Fruit fly (Drosophila melanogaster) whole organism, embryonic: ENCODE results near the gene CG15539.
A peak's percentile ranks its signal among the peaks of the same experiment; 100 is the strongest.

ENCODE experiments used
- ATbp ChIP-seq: fragments of 200-800 bp; sonication (Bioruptor generic); optimal IDR thresholded peaks from 2 replicates; lab custom pipeline; 2017; ENCODE audit warnings: missing biosample characterization, mild to moderate bottlenecking, missing genetic modification characterization, missing genetic modification reagents
- Antp ChIP-seq: fragments of 200-800 bp; sonication (Bioruptor generic); optimal IDR thresholded peaks from 3 replicates; lab custom pipeline; 2016; ENCODE audit warnings: missing biosample characterization, missing genetic modification characterization
- Atf3 ChIP-seq: fragments of 200-800 bp; sonication (Bioruptor generic); optimal IDR thresholded peaks from 3 replicates; lab custom pipeline; 2016; ENCODE audit warnings: missing biosample characterization, missing genetic modification characterization
- B-H2 ChIP-seq: fragments of 200-800 bp; sonication (Bioruptor generic); optimal IDR thresholded peaks from 2 replicates; lab custom pipeline; 2018; ENCODE audit warnings: missing biosample characterization, mild to moderate bottlenecking, missing genetic modification characterization
- CG10147 ChIP-seq: fragments of 200-800 bp; sonication (Bioruptor generic); optimal IDR thresholded peaks from 2 replicates; lab custom pipeline; 2019; ENCODE audit warnings: missing biosample characterization, mild to moderate bottlenecking, missing genetic modification characterization, moderate library complexity
- CG10366 ChIP-seq: fragments of 200-800 bp; sonication (Bioruptor generic); IDR thresholded peaks from 2 replicates; pipeline ENCODE4 v1.3.6; 2022; ENCODE audit warnings: missing biosample characterization, missing genetic modification characterization
- CG11560 ChIP-seq: fragments of 200-800 bp; sonication (Bioruptor generic); IDR thresholded peaks from 3 replicates; pipeline ENCODE4 v1.3.6; 2022; ENCODE audit warnings: missing biosample characterization, missing genetic modification characterization
- CG12769 ChIP-seq: fragments of 200-800 bp; sonication (Bioruptor generic); optimal IDR thresholded peaks from 2 replicates; lab custom pipeline; 2019; ENCODE audit warnings: missing biosample characterization, mild to moderate bottlenecking, missing genetic modification characterization, moderate library complexity
- CG16779 ChIP-seq: fragments of 200-800 bp; sonication (Bioruptor generic); IDR thresholded peaks from 2 replicates; pipeline ENCODE4 v1.3.6; 2022; ENCODE audit warnings: missing biosample characterization, missing genetic modification characterization
- CG18476 ChIP-seq: fragments of 200-800 bp; sonication (Bioruptor generic); optimal IDR thresholded peaks from 2 replicates; lab custom pipeline; 2016; ENCODE audit warnings: missing biosample characterization, mild to moderate bottlenecking, missing genetic modification characterization
- CG18619 ChIP-seq: fragments of 200-800 bp; sonication (Bioruptor generic); optimal IDR thresholded peaks from 3 replicates; lab custom pipeline; 2017; ENCODE audit warnings: missing biosample characterization, mild to moderate bottlenecking, missing genetic modification characterization
- CG31365 ChIP-seq: fragments of 200-800 bp; sonication (Bioruptor generic); optimal IDR thresholded peaks from 2 replicates; lab custom pipeline; 2018; ENCODE audit warnings: missing biosample characterization, mild to moderate bottlenecking, missing genetic modification characterization
- CG33213 ChIP-seq: fragments of 200-800 bp; sonication (Bioruptor generic); optimal IDR thresholded peaks from 3 replicates; lab custom pipeline; 2016; ENCODE audit warnings: missing biosample characterization, missing genetic modification characterization
- CG43689 ChIP-seq: fragments of 200-800 bp; sonication (Bioruptor generic); IDR thresholded peaks from 2 replicates; pipeline ENCODE4 v1.3.6; 2022; ENCODE audit warnings: missing biosample characterization, missing genetic modification characterization
- CG4707 ChIP-seq: fragments of 200-800 bp; sonication (Bioruptor generic); optimal IDR thresholded peaks from 2 replicates; lab custom pipeline; 2018; ENCODE audit warnings: missing biosample characterization, mild to moderate bottlenecking, missing genetic modification characterization, moderate library complexity
- CG4730 ChIP-seq: fragments of 200-800 bp; sonication (Bioruptor generic); IDR thresholded peaks from 2 replicates; pipeline ENCODE4 v1.3.6; 2022; ENCODE audit warnings: missing biosample characterization, missing genetic modification characterization
- CG6813 ChIP-seq: fragments of 200-800 bp; sonication (Bioruptor generic); optimal IDR thresholded peaks from 2 replicates; lab custom pipeline; 2017; ENCODE audit warnings: missing biosample characterization, missing genetic modification characterization, mild to moderate bottlenecking, moderate library complexity, missing genetic modification reagents
- CG7357 ChIP-seq: fragments of 200-800 bp; sonication (Bioruptor generic); IDR thresholded peaks from 3 replicates; pipeline ENCODE4 v1.3.6; 2022; ENCODE audit warnings: missing biosample characterization, missing genetic modification characterization
- CG8089 ChIP-seq: fragments of 200-800 bp; sonication (Bioruptor generic); optimal IDR thresholded peaks from 3 replicates; lab custom pipeline; 2016; ENCODE audit warnings: missing biosample characterization, missing genetic modification characterization
- CG9932 ChIP-seq: fragments of 200-800 bp; sonication (Bioruptor generic); IDR thresholded peaks from 2 replicates; pipeline ENCODE4 v1.3.6; 2022; ENCODE audit warnings: missing biosample characterization, missing genetic modification characterization
- CHES-1-like ChIP-seq: fragments of 200-800 bp; sonication (Bioruptor generic); optimal IDR thresholded peaks from 2 replicates; lab custom pipeline; 2016; ENCODE audit warnings: missing biosample characterization, missing genetic modification characterization
- Chrac-16 ChIP-seq: fragments of 200-800 bp; sonication (Bioruptor generic); optimal IDR thresholded peaks from 3 replicates; lab custom pipeline; 2016; ENCODE audit warnings: missing biosample characterization, missing genetic modification characterization
- Dbx ChIP-seq: fragments of 200-800 bp; sonication (Bioruptor generic); IDR thresholded peaks from 3 replicates; pipeline ENCODE4 v1.3.6; 2022; ENCODE audit warnings: missing biosample characterization, missing genetic modification characterization
- Dip3 ChIP-seq: fragments of 200-800 bp; sonication (Bioruptor generic); optimal IDR thresholded peaks from 3 replicates; lab custom pipeline; 2016; ENCODE audit warnings: missing biosample characterization, missing genetic modification characterization
- Doc2 ChIP-seq: fragments of 200-800 bp; sonication (Bioruptor generic); IDR thresholded peaks from 2 replicates; pipeline ENCODE4 v1.3.6; 2022; ENCODE audit warnings: missing biosample characterization, missing genetic modification characterization
- Ets65A ChIP-seq: fragments of 200-800 bp; sonication (Bioruptor generic); peaks from one replicate; lab custom pipeline; 2016; ENCODE audit warnings: missing biosample characterization, missing genetic modification characterization
- Gsc ChIP-seq: fragments of 200-800 bp; sonication (Bioruptor generic); IDR thresholded peaks from 2 replicates; pipeline ENCODE4 v1.3.6; 2022; ENCODE audit warnings: missing biosample characterization, missing genetic modification characterization
- HLH4C ChIP-seq: fragments of 200-800 bp; sonication (Bioruptor generic); IDR thresholded peaks from 3 replicates; pipeline ENCODE4 v1.3.6; 2022; ENCODE audit warnings: missing biosample characterization, missing genetic modification characterization; ENCODE audit not compliant: partially characterized antibody
- Opbp ChIP-seq: fragments of 200-800 bp; sonication (Bioruptor generic); IDR thresholded peaks from 3 replicates; pipeline ENCODE4 v1.3.6; 2022; ENCODE audit warnings: missing biosample characterization, missing genetic modification characterization; ENCODE audit not compliant: partially characterized antibody
- PHDP ChIP-seq: fragments of 200-800 bp; sonication (Bioruptor generic); optimal IDR thresholded peaks from 3 replicates; lab custom pipeline; 2018; ENCODE audit warnings: missing biosample characterization, mild to moderate bottlenecking, missing genetic modification characterization, moderate library complexity
- Sox102F ChIP-seq: fragments of 200-800 bp; sonication (Bioruptor generic); optimal IDR thresholded peaks from 2 replicates; lab custom pipeline; 2018; ENCODE audit warnings: missing biosample characterization, mild to moderate bottlenecking, missing genetic modification characterization, moderate library complexity
- Trl ChIP-seq, 3 experiments: fragments of >200 bp in 2 of 3; fragments of 200-800 bp in 1 of 3; sonication (Bioruptor generic) in 1 of 3; optimal IDR thresholded peaks; 2 replicates in 1 of 3; 3 replicates in 2 of 3; lab custom pipeline; 2016 to 2017; ENCODE audit warnings: missing biosample characterization in 1 of 3, missing genetic modification characterization in 1 of 3
- abd-A ChIP-seq: fragments of 200-800 bp; sonication (Bioruptor generic); optimal IDR thresholded peaks from 3 replicates; lab custom pipeline; 2019; ENCODE audit warnings: missing biosample characterization, mild to moderate bottlenecking, missing genetic modification characterization, moderate library complexity
- crp ChIP-seq, 2 experiments: fragments of 200-800 bp; sonication (Bioruptor generic); optimal IDR thresholded peaks; 2 replicates in 1 of 2; 3 replicates in 1 of 2; lab custom pipeline; 2017; ENCODE audit warnings: missing biosample characterization in 2 of 2, missing genetic modification characterization in 2 of 2, mild to moderate bottlenecking in 1 of 2, moderate library complexity in 1 of 2
- danr ChIP-seq: fragments of 200-800 bp; sonication (Bioruptor generic); IDR thresholded peaks from 2 replicates; pipeline ENCODE4 v1.3.6; 2022; ENCODE audit warnings: missing biosample characterization, missing genetic modification characterization
- dmrt99B ChIP-seq: fragments of 200-800 bp; sonication (Bioruptor generic); optimal IDR thresholded peaks from 2 replicates; lab custom pipeline; 2018; ENCODE audit warnings: missing biosample characterization, mild to moderate bottlenecking, missing genetic modification characterization, moderate library complexity
- dpn ChIP-seq, 2 experiments: fragments of 200-800 bp; sonication (Bioruptor generic); optimal IDR thresholded peaks; 3 replicates each; lab custom pipeline; 2016; ENCODE audit warnings: missing biosample characterization in 2 of 2, missing genetic modification characterization in 2 of 2
- fd3F ChIP-seq: fragments of 200-800 bp; sonication (Bioruptor generic); optimal IDR thresholded peaks from 2 replicates; lab custom pipeline; 2018; ENCODE audit warnings: missing biosample characterization, mild to moderate bottlenecking, missing genetic modification characterization, moderate library complexity
- fu2 ChIP-seq: fragments of 200-800 bp; sonication (Bioruptor generic); optimal IDR thresholded peaks from 2 replicates; lab custom pipeline; 2016; ENCODE audit warnings: missing biosample characterization, missing genetic modification characterization
- gfzf ChIP-seq: fragments of 200-800 bp; sonication (Bioruptor generic); optimal IDR thresholded peaks from 2 replicates; lab custom pipeline; 2016; ENCODE audit warnings: missing biosample characterization, mild to moderate bottlenecking, missing genetic modification characterization, moderate library complexity
- ham ChIP-seq: fragments of 200-800 bp; sonication (Bioruptor generic); IDR thresholded peaks from 2 replicates; pipeline ENCODE4 v1.3.6; 2022; ENCODE audit warnings: missing biosample characterization, missing genetic modification characterization
- insv ChIP-seq, 2 experiments: fragments of 200-800 bp; sonication (Bioruptor generic); optimal IDR thresholded peaks; 3 replicates each; lab custom pipeline; 2016 to 2018; ENCODE audit warnings: missing biosample characterization in 2 of 2, missing genetic modification characterization in 2 of 2
- kah ChIP-seq: fragments of 200-800 bp; sonication (Bioruptor generic); optimal IDR thresholded peaks from 2 replicates; lab custom pipeline; 2018; ENCODE audit warnings: missing biosample characterization, mild to moderate bottlenecking, missing genetic modification characterization
- pan ChIP-seq, 4 experiments: fragments of >200 bp in 3 of 4; fragments of 200-800 bp in 1 of 4; sonication (Bioruptor generic) in 1 of 4; optimal IDR thresholded peaks in 3 of 4; IDR thresholded peaks in 1 of 4; 2 replicates each; pipeline versions ENCODE4 v1.3.6 to Lab custom; 2017 to 2022; ENCODE audit warnings: missing biosample characterization in 2 of 4, missing genetic modification characterization in 2 of 4, mixed read lengths in 1 of 4
- pfk ChIP-seq: fragments of 200-800 bp; sonication (Bioruptor generic); optimal IDR thresholded peaks from 2 replicates; lab custom pipeline; 2018; ENCODE audit warnings: missing biosample characterization, mild to moderate bottlenecking, missing genetic modification characterization, moderate library complexity
- prd ChIP-seq, 3 experiments: fragments of >200 bp in 2 of 3; fragments of 200-800 bp in 1 of 3; sonication (Bioruptor generic) in 1 of 3; optimal IDR thresholded peaks in 2 of 3; IDR thresholded peaks in 1 of 3; 2 replicates in 2 of 3; 3 replicates in 1 of 3; pipeline versions ENCODE4 v1.3.6 to Lab custom; 2017 to 2022; ENCODE audit warnings: missing biosample characterization in 1 of 3, missing genetic modification characterization in 1 of 3
- ro ChIP-seq: fragments of 200-800 bp; sonication (Bioruptor generic); IDR thresholded peaks from 2 replicates; pipeline ENCODE4 v1.3.6; 2022; ENCODE audit warnings: missing biosample characterization, missing genetic modification characterization
- sima ChIP-seq: fragments of 200-800 bp; sonication (Bioruptor generic); optimal IDR thresholded peaks from 2 replicates; lab custom pipeline; 2016; ENCODE audit warnings: missing biosample characterization, missing genetic modification characterization
- stc ChIP-seq: fragments of 200-800 bp; sonication (Bioruptor generic); IDR thresholded peaks from 2 replicates; pipeline ENCODE4 v1.3.6; 2022; ENCODE audit warnings: missing biosample characterization, missing genetic modification characterization
- unc-4 ChIP-seq: fragments of 200-800 bp; sonication (Bioruptor generic); IDR thresholded peaks from 2 replicates; pipeline ENCODE4 v1.3.6; 2022; ENCODE audit warnings: missing biosample characterization, missing genetic modification characterization; ENCODE audit not compliant: partially characterized antibody

CG15539 gene

DNA sequence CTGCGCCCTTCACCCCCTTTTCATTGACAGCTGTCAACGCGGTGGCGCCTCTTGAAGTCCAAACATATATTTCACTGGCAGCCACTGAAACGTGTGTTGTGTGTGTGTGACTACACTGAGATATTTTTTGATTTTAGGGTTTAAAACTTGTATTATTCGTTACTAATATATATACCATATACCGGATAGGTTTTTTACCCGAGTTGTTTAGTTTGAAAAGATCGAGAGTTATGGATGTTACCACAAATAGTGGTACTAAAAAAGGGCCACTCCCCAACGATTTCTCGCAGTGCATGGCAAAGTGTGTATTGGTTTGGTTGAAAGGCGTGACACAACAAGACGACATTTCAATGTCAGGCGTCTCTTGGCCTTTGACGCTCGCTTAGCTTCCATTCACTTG lies 30.6 kb downstream of the CG15539 start (continued):
- peak; percentile 7 for TF ChIP-seq Antp (GFP tag; lab: Kevin White, UChicago)
- no peak for TF ChIP-seq Gsc (GFP tag; lab: Robert Waterston, UW)
- no peak for TF ChIP-seq Dbx (GFP tag; lab: Robert Waterston, UW)
- no peak for TF ChIP-seq sima (GFP tag; lab: Kevin White, UChicago)
- no peak for TF ChIP-seq ham (GFP tag; lab: Robert Waterston, UW)
- no peak for TF ChIP-seq abd-A (tag; lab: Kevin White, UChicago)
- no peak for TF ChIP-seq CG11560 (tag; lab: Robert Waterston, UW)
- TF ChIP-seq pfk = no peak
- no peak for TF ChIP-seq pan (optimal IDR thresholded peaks at IDR 0.05; lab: Kevin White, UChicago)
- no peak for TF ChIP-seq pan (GFP tag; optimal IDR thresholded peaks at IDR 0.05 in 1 of 2, IDR thresholded peaks at IDR 0.05 in 1 of 2)
- TF ChIP-seq fu2 (GFP tag; lab: Kevin White, UChicago) = no peak
- no peak for TF ChIP-seq prd (optimal IDR thresholded peaks at IDR 0.05; lab: Kevin White, UChicago)
- peak; percentile 40; the same call in 1 of the 3 replicates for TF ChIP-seq prd (GFP tag; IDR thresholded peaks at IDR 0.05; lab: Robert Waterston, UW)
- TF ChIP-seq stc (GFP tag; lab: Robert Waterston, UW) = no peak
- TF ChIP-seq insv (GFP tag; optimal IDR thresholded peaks at IDR 0.05; lab: Kevin White, UChicago) = no peak
- TF ChIP-seq CG8089 (GFP tag; lab: Kevin White, UChicago) = no peak
- no peak for TF ChIP-seq ATbp (GFP tag; lab: Kevin White, UChicago)
- no peak for TF ChIP-seq HLH4C
- TF ChIP-seq CG7357 (GFP tag; lab: Robert Waterston, UW) = no peak
- TF ChIP-seq B-H2 = no peak
- TF ChIP-seq CG4707 (GFP tag; lab: Kevin White, UChicago) = no peak
- no peak for TF ChIP-seq gfzf (GFP tag; lab: Kevin White, UChicago)
- TF ChIP-seq Ets65A = peak; percentile 42
- TF ChIP-seq CHES-1-like (GFP tag; lab: Kevin White, UChicago) = no peak
- TF ChIP-seq Atf3 (GFP tag; lab: Kevin White, UChicago) = no peak
- TF ChIP-seq kah = no peak
- no peak for TF ChIP-seq CG12769 (tag; lab: Kevin White, UChicago)
- TF ChIP-seq dmrt99B (tag; lab: Kevin White, UChicago) = no peak
- no peak for TF ChIP-seq Chrac-16 (GFP tag; lab: Kevin White, UChicago)
- peak in 1 of 2 experiments; percentile 7 for TF ChIP-seq dpn (GFP tag; optimal IDR thresholded peaks at IDR 0.05; lab: Kevin White, UChicago)
- no peak for TF ChIP-seq crp (GFP tag; optimal IDR thresholded peaks at IDR 0.05; lab: Kevin White, UChicago)
- TF ChIP-seq ro (GFP tag; lab: Robert Waterston, UW) = no peak
- no peak for TF ChIP-seq CG6813 (GFP tag; lab: Kevin White, UChicago)
- no peak for TF ChIP-seq Trl (optimal IDR thresholded peaks at IDR 0.05; lab: Kevin White, UChicago)
- TF ChIP-seq Trl (GFP tag; optimal IDR thresholded peaks at IDR 0.05; lab: Kevin White, UChicago) = no peak
- no peak for TF ChIP-seq CG16779 (GFP tag; lab: Robert Waterston, UW)
- no peak for TF ChIP-seq Opbp (GFP tag; lab: Robert Waterston, UW)
- TF ChIP-seq danr (GFP tag; lab: Robert Waterston, UW) = no peak
- TF ChIP-seq Sox102F = peak; percentile 28
- TF ChIP-seq CG10147 = no peak
- TF ChIP-seq CG10366 (GFP tag; lab: Robert Waterston, UW) = peak; percentile 13; the same call in 1 of the 2 replicates
- TF ChIP-seq CG18619 (GFP tag; lab: Kevin White, UChicago) = no peak
- no peak for TF ChIP-seq unc-4
- TF ChIP-seq Doc2 = no peak
- no peak for TF ChIP-seq CG33213
- no peak for TF ChIP-seq CG4730 (GFP tag; lab: Robert Waterston, UW)
- TF ChIP-seq CG18476 (GFP tag; lab: Kevin White, UChicago) = no peak
- no peak for TF ChIP-seq CG31365 (tag; lab: Kevin White, UChicago)
- TF ChIP-seq PHDP (tag; lab: Kevin White, UChicago) = no peak
- TF ChIP-seq CG43689 = no peak
- TF ChIP-seq CG9932 = peak; percentile 22; the same call in 1 of the 2 replicates
- no peak for TF ChIP-seq fd3F (GFP tag; lab: Kevin White, UChicago)
- peak; percentile 5 for TF ChIP-seq Dip3 (GFP tag; lab: Kevin White, UChicago)
